Worm (Caenorhabditis elegans) whole organism, late embryonic: ENCODE results near the gene F16G10.1.

Experiments
- C08G9.2 ChIP-seq: sonication (generic microtip); optimal IDR thresholded peaks from 2 replicates; lab custom pipeline; 2016; ENCODE audit warnings: mild to moderate bottlenecking, missing genetic modification characterization, moderate library complexity, missing compliant biosample characterization
- K02D7.2 ChIP-seq: sonication (generic microtip); optimal IDR thresholded peaks from 2 replicates; lab custom pipeline; 2017; ENCODE audit warnings: mild to moderate bottlenecking, missing genetic modification characterization, missing compliant biosample characterization
- K09A11.1 ChIP-seq: sonication (generic microtip); optimal IDR thresholded peaks from 2 replicates; lab custom pipeline; 2017; ENCODE audit warnings: antibody characterized with exemption, mild to moderate bottlenecking, missing genetic modification characterization, missing compliant biosample characterization; ENCODE audit not compliant: insufficient read depth
- Y22D7AL.16 ChIP-seq: sonication (generic microtip); optimal IDR thresholded peaks from 2 replicates; lab custom pipeline; 2016; ENCODE audit warnings: missing genetic modification characterization, missing compliant biosample characterization
- ama-1 ChIP-seq: fragments of 150-350 bp; optimal IDR thresholded peaks from 2 replicates; lab custom pipeline; 2014
- ceh-22 ChIP-seq: sonication (generic microtip); optimal IDR thresholded peaks from 2 replicates; lab custom pipeline; 2017; ENCODE audit warnings: missing biosample characterization, missing genetic modification characterization
- ceh-24 ChIP-seq: sonication (generic microtip); optimal IDR thresholded peaks from 2 replicates; lab custom pipeline; 2016; ENCODE audit warnings: mild to moderate bottlenecking, missing genetic modification characterization, missing compliant biosample characterization
- ceh-34 ChIP-seq: sonication (generic microtip); optimal IDR thresholded peaks from 2 replicates; lab custom pipeline; 2016; ENCODE audit warnings: mild to moderate bottlenecking, missing genetic modification characterization, missing compliant biosample characterization
- ceh-45 ChIP-seq: fragments of 200-800 bp; sonication (Bioruptor generic); IDR thresholded peaks from 2 replicates; pipeline ENCODE4 v1.3.6; 2022; ENCODE audit warnings: missing genetic modification reagents, missing genetic modification characterization, missing compliant biosample characterization
- ceh-48 ChIP-seq: sonication (generic microtip); optimal IDR thresholded peaks from 2 replicates; lab custom pipeline; 2016; ENCODE audit warnings: missing genetic modification characterization, inconsistent platforms, missing compliant biosample characterization
- ceh-6 ChIP-seq: fragments of 200-800 bp; sonication (Bioruptor generic); optimal IDR thresholded peaks from 2 replicates; lab custom pipeline; 2018; ENCODE audit warnings: mild to moderate bottlenecking, missing genetic modification characterization, missing compliant biosample characterization
- ceh-9 ChIP-seq: sonication (generic microtip); optimal IDR thresholded peaks from 2 replicates; lab custom pipeline; 2016; ENCODE audit warnings: mild to moderate bottlenecking, missing genetic modification characterization, inconsistent platforms, missing compliant biosample characterization
- che-1 ChIP-seq: sonication (generic microtip); optimal IDR thresholded peaks from 2 replicates; lab custom pipeline; 2016; ENCODE audit warnings: mild to moderate bottlenecking, missing genetic modification characterization, missing compliant biosample characterization
- dmd-4 ChIP-seq: sonication (generic microtip); optimal IDR thresholded peaks from 2 replicates; lab custom pipeline; 2016; ENCODE audit warnings: borderline replicate concordance, missing genetic modification characterization, missing compliant biosample characterization
- elt-4 ChIP-seq: sonication (generic microtip); optimal IDR thresholded peaks from 2 replicates; lab custom pipeline; 2016; ENCODE audit warnings: missing genetic modification characterization, missing compliant biosample characterization
- eyg-1 ChIP-seq: sonication (generic microtip); optimal IDR thresholded peaks from 2 replicates; lab custom pipeline; 2016; ENCODE audit warnings: missing genotype, missing genetic modification characterization, missing compliant biosample characterization
- fax-1 ChIP-seq: sonication (generic microtip); optimal IDR thresholded peaks from 2 replicates; lab custom pipeline; 2016; ENCODE audit warnings: missing genotype, missing genetic modification characterization, missing compliant biosample characterization
- fkh-10 ChIP-seq: fragments of 150-350 bp; optimal IDR thresholded peaks from 2 replicates; lab custom pipeline; 2014; ENCODE audit warnings: missing biosample characterization, missing genetic modification reagents, missing genetic modification characterization
- hlh-13 ChIP-seq: fragments of 200-800 bp; sonication (Bioruptor generic); optimal IDR thresholded peaks from 2 replicates; lab custom pipeline; 2018; ENCODE audit warnings: mild to moderate bottlenecking, missing genetic modification characterization, missing compliant biosample characterization
- hlh-15 ChIP-seq: sonication (generic microtip); optimal IDR thresholded peaks from 2 replicates; lab custom pipeline; 2016; ENCODE audit warnings: missing genetic modification characterization, missing compliant biosample characterization
- hlh-8 ChIP-seq: sonication (generic microtip); optimal IDR thresholded peaks from 2 replicates; lab custom pipeline; 2016; ENCODE audit warnings: missing genotype, missing genetic modification characterization, missing compliant biosample characterization
- lin-11 ChIP-seq: fragments of 200-800 bp; sonication (Bioruptor generic); optimal IDR thresholded peaks from 2 replicates; lab custom pipeline; 2018; ENCODE audit warnings: mild to moderate bottlenecking, missing genetic modification characterization, missing compliant biosample characterization
- mec-3 ChIP-seq: sonication (generic microtip); optimal IDR thresholded peaks from 2 replicates; lab custom pipeline; 2016; ENCODE audit warnings: borderline replicate concordance, missing genetic modification characterization, missing compliant biosample characterization
- nfya-1 ChIP-seq: sonication (generic microtip); optimal IDR thresholded peaks from 2 replicates; lab custom pipeline; 2017; ENCODE audit warnings: missing genetic modification characterization, mild to moderate bottlenecking, missing compliant biosample characterization, antibody characterized with exemption, moderate library complexity
- nhr-11 ChIP-seq: fragments of 150-350 bp; optimal IDR thresholded peaks from 2 replicates; lab custom pipeline; 2014; ENCODE audit warnings: missing biosample characterization, missing genetic modification characterization
- nhr-232 ChIP-seq: sonication (generic microtip); optimal IDR thresholded peaks from 2 replicates; lab custom pipeline; 2016; ENCODE audit warnings: missing genetic modification characterization, missing compliant biosample characterization
- odd-2 ChIP-seq: sonication (generic microtip); optimal IDR thresholded peaks from 2 replicates; lab custom pipeline; 2017; ENCODE audit warnings: antibody characterized with exemption, mild to moderate bottlenecking, missing genetic modification characterization, missing compliant biosample characterization
- pha-2 ChIP-seq: sonication (generic microtip); optimal IDR thresholded peaks from 2 replicates; lab custom pipeline; 2017; ENCODE audit warnings: mild to moderate bottlenecking, missing genetic modification characterization, missing compliant biosample characterization
- pqm-1 ChIP-seq: sonication (generic microtip); optimal IDR thresholded peaks from 2 replicates; lab custom pipeline; 2016; ENCODE audit warnings: missing genetic modification characterization, missing compliant biosample characterization
- rnt-1 ChIP-seq: sonication (generic microtip); optimal IDR thresholded peaks from 2 replicates; lab custom pipeline; 2016; ENCODE audit warnings: missing genetic modification characterization, missing compliant biosample characterization
- syd-9 ChIP-seq: sonication (generic microtip); optimal IDR thresholded peaks from 2 replicates; lab custom pipeline; 2016; ENCODE audit warnings: mild to moderate bottlenecking, missing genetic modification characterization, moderate library complexity, missing compliant biosample characterization
- tbx-7 ChIP-seq: sonication (generic microtip); optimal IDR thresholded peaks from 2 replicates; lab custom pipeline; 2016; ENCODE audit warnings: missing genotype, missing genetic modification characterization, missing compliant biosample characterization
- ttx-3 ChIP-seq: sonication (generic microtip); optimal IDR thresholded peaks from 2 replicates; lab custom pipeline; 2016; ENCODE audit warnings: missing genetic modification reagents, missing genetic modification characterization, missing compliant biosample characterization
- unc-42 ChIP-seq: sonication (generic microtip); optimal IDR thresholded peaks from 2 replicates; lab custom pipeline; 2016; ENCODE audit warnings: missing genotype, missing genetic modification characterization, missing compliant biosample characterization
- unc-55 ChIP-seq: sonication (generic microtip); optimal IDR thresholded peaks from 2 replicates; lab custom pipeline; 2017; ENCODE audit warnings: missing biosample characterization, missing genetic modification reagents, missing genetic modification characterization
- unc-86 ChIP-seq: sonication (generic microtip); optimal IDR thresholded peaks from 2 replicates; lab custom pipeline; 2016; ENCODE audit warnings: missing genetic modification characterization, missing compliant biosample characterization
- zip-5 ChIP-seq: sonication (generic microtip); optimal IDR thresholded peaks from 2 replicates; lab custom pipeline; 2016; ENCODE audit warnings: missing genetic modification characterization, missing compliant biosample characterization

Gene F16G10.1

ce11 chrII:2398884-2399283 lies 5.2 kb upstream of the F16G10.1 start, which contains the start of gene F16G10.14:
F16G10.14 (minus strand) TSS chrII:2398984.
- TF ChIP-seq che-1 (tag; lab: Kevin White, UChicago), result no peak

- TF ChIP-seq rnt-1 (tag; lab: Kevin White, UChicago), result no peak
- no peak for TF ChIP-seq ama-1
Observed at ce11 chrII:2399810-2400209, 4.3 kb upstream of the F16G10.1 start.

ce11 chrII:2411093-2411492 lies 7.0 kb downstream of the F16G10.1 start:
- no peak for TF ChIP-seq ceh-48 (tag; lab: Kevin White, UChicago)
- TF ChIP-seq ceh-9, result no peak
- no peak for TF ChIP-seq ceh-22 (tag; lab: Kevin White, UChicago)
- TF ChIP-seq nhr-11, result no peak
- no peak for TF ChIP-seq C08G9.2 (tag; lab: Kevin White, UChicago)
- no peak for TF ChIP-seq mec-3

ce11 chrII:2411555-2411954 lies 7.5 kb downstream of the F16G10.1 start:
- TF ChIP-seq ceh-6 (GFP tag; lab: Kevin White, UChicago) (no peak), nhr-232 (tag; lab: Kevin White, UChicago) (no peak), zip-5 (tag; lab: Kevin White, UChicago) (no peak), elt-4 (tag; lab: Kevin White, UChicago) (no peak), ceh-34 (tag; lab: Kevin White, UChicago) (no peak), unc-86 (tag; lab: Kevin White, UChicago) (no peak), K09A11.1 (no peak)

ce11 chrII:2412649-2413048 lies 8.6 kb downstream of the F16G10.1 start, which contains the start of gene fbxa-182:
fbxa-182 (minus strand) TSS chrII:2412749.
- no peak for TF ChIP-seq hlh-15 (tag; lab: Kevin White, UChicago)
- no peak for TF ChIP-seq Y22D7AL.16 (tag; lab: Kevin White, UChicago)
- no peak for TF ChIP-seq ceh-45 (GFP tag; lab: Robert Waterston, UW)

- TF ChIP-seq dmd-4 (no peak), ceh-45 (GFP tag; lab: Robert Waterston, UW) (no peak), syd-9 (tag; lab: Kevin White, UChicago) (no peak), K02D7.2 (tag; lab: Kevin White, UChicago) (no peak), K09A11.1 (no peak), pha-2 (tag; lab: Kevin White, UChicago) (no peak), mec-3 (no peak), unc-55 (GFP tag; lab: Kevin White, UChicago) (no peak), tbx-7 (tag; lab: Kevin White, UChicago) (no peak), eyg-1 (tag; lab: Kevin White, UChicago) (no peak), ceh-24 (tag; lab: Kevin White, UChicago) (no peak)
Observed at ce11 chrII:2415439-2415838, 11.4 kb downstream of the F16G10.1 start, which contains the start of gene fbxa-4. fbxa-4 (minus strand) TSS chrII:2415531.

- no peak for TF ChIP-seq unc-42 (tag; lab: Kevin White, UChicago)
Observed at ce11 chrII:2417889-2418288, 13.8 kb downstream of the F16G10.1 start, which contains the start of the genes F42G2.5 and F42G2.7. F42G2.5 (minus strand) TSS chrII:2417989. F42G2.7 (plus strand) TSS chrII:2418158.

- TF ChIP-seq unc-86 (tag; lab: Kevin White, UChicago) (no peak), ceh-9 (no peak), hlh-13 (GFP tag; lab: Kevin White, UChicago) (no peak), lin-11 (tag; lab: Kevin White, UChicago) (no peak), nfya-1 (tag; lab: Kevin White, UChicago) (no peak), fkh-10 (GFP tag; lab: Kevin White, UChicago) (no peak), fax-1 (no peak), ttx-3 (tag; lab: Kevin White, UChicago) (no peak), K02D7.2 (tag; lab: Kevin White, UChicago) (no peak), pqm-1 (tag; lab: Kevin White, UChicago) (no peak), ceh-34 (tag; lab: Kevin White, UChicago) (no peak), hlh-8 (no peak), odd-2 (tag; lab: Kevin White, UChicago) (no peak), nhr-11 (no peak)
Observed at ce11 chrII:2418836-2419235, 14.8 kb downstream of the F16G10.1 start, which contains the start of gene fbxc-20. fbxc-20 (plus strand) TSS chrII:2419136.
